Fruit fly (Drosophila melanogaster) whole organism, wandering third instar larva: ENCODE data around the gene CG34453.

Experiments
- Abd-B ChIP-seq: fragments of >200 bp; optimal IDR thresholded peaks from 2 replicates; lab custom pipeline; 2017; ENCODE audit warnings: missing biosample characterization, missing genetic modification characterization
- CG32264 ChIP-seq: fragments of 200-800 bp; sonication (Bioruptor generic); optimal IDR thresholded peaks from 2 replicates; lab custom pipeline; 2016; ENCODE audit warnings: missing biosample characterization, missing genetic modification characterization
- CG9705 ChIP-seq: fragments of 200-800 bp; sonication (Bioruptor generic); optimal IDR thresholded peaks from 2 replicates; lab custom pipeline; 2018; ENCODE audit warnings: missing biosample characterization, mild to moderate bottlenecking, missing genetic modification characterization
- CrebA ChIP-seq: fragments of 200-800 bp; sonication (Bioruptor generic); optimal IDR thresholded peaks from 2 replicates; lab custom pipeline; 2016; ENCODE audit warnings: missing biosample characterization, mild to moderate bottlenecking, missing genetic modification characterization, borderline replicate concordance
- Dfd ChIP-seq: fragments of >200 bp; optimal IDR thresholded peaks from 2 replicates; lab custom pipeline; 2017; ENCODE audit warnings: missing biosample characterization, missing genetic modification characterization
- Dif ChIP-seq: fragments of 200-275, 200-300 bp; sonication (Bioruptor generic); optimal IDR thresholded peaks from 2 replicates; lab custom pipeline; 2018; ENCODE audit warnings: missing biosample characterization, missing genetic modification characterization; ENCODE audit not compliant: partially characterized antibody
- GATAd ChIP-seq: sonication (Bioruptor generic); optimal IDR thresholded peaks from 2 replicates; lab custom pipeline; 2016; ENCODE audit warnings: missing biosample characterization, missing genetic modification characterization
- HLH106 ChIP-seq: fragments of 200-800 bp; optimal IDR thresholded peaks from 3 replicates; lab custom pipeline; 2019; ENCODE audit warnings: missing biosample characterization, mild to moderate bottlenecking, missing genetic modification characterization, moderate library complexity
- Hnf4 ChIP-seq: fragments of 200-800 bp; sonication (Bioruptor generic); optimal IDR thresholded peaks from 2 replicates; lab custom pipeline; 2016; ENCODE audit warnings: missing biosample characterization, mild to moderate bottlenecking, missing genetic modification characterization
- Hr83 ChIP-seq: fragments of 200-300 bp; sonication (Bioruptor generic); optimal IDR thresholded peaks from 2 replicates; lab custom pipeline; 2016; ENCODE audit warnings: missing biosample characterization, mild to moderate bottlenecking, missing genetic modification characterization, moderate library complexity; ENCODE audit not compliant: poor library complexity, severe bottlenecking
- Jra ChIP-seq: sonication (Bioruptor generic); optimal IDR thresholded peaks from 2 replicates; lab custom pipeline; 2016; ENCODE audit warnings: missing biosample characterization, missing genetic modification characterization
- Mio ChIP-seq: sonication (Bioruptor generic); optimal IDR thresholded peaks from 2 replicates; lab custom pipeline; 2016; ENCODE audit warnings: missing biosample characterization, missing genetic modification characterization
- Myc ChIP-seq: fragments of >200 bp; optimal IDR thresholded peaks from 2 replicates; lab custom pipeline; 2017
- N ChIP-seq: fragments of >200 bp; optimal IDR thresholded peaks from 2 replicates; lab custom pipeline; 2018; ENCODE audit warnings: missing biosample characterization, missing external identifiers, missing genetic modification characterization
- Rel ChIP-seq, 2 experiments: fragments of 200-800 bp; sonication (Bioruptor generic) in 1 of 2; optimal IDR thresholded peaks; 2 replicates in 1 of 2; 3 replicates in 1 of 2; lab custom pipeline; 2016 to 2019; ENCODE audit warnings: mild to moderate bottlenecking in 2 of 2, missing biosample characterization in 2 of 2, missing genetic modification characterization in 2 of 2, moderate library complexity in 1 of 2
- Sp1 ChIP-seq: fragments of 200-800 bp; sonication (Bioruptor generic); optimal IDR thresholded peaks from 3 replicates; lab custom pipeline; 2019; ENCODE audit warnings: missing biosample characterization, mild to moderate bottlenecking, missing genetic modification characterization, moderate library complexity
- Vsx2 ChIP-seq: fragments of 200-300, 225-300 bp; sonication (Bioruptor generic); optimal IDR thresholded peaks from 2 replicates; lab custom pipeline; 2018; ENCODE audit warnings: missing biosample characterization, missing genetic modification characterization; ENCODE audit not compliant: partially characterized antibody
- br ChIP-seq: fragments of 200-800 bp; sonication (Bioruptor generic); optimal IDR thresholded peaks from 2 replicates; lab custom pipeline; 2016; ENCODE audit warnings: missing biosample characterization, missing genetic modification characterization
- brk ChIP-seq: fragments of 200-800 bp; sonication (Bioruptor generic); optimal IDR thresholded peaks from 2 replicates; lab custom pipeline; 2016; ENCODE audit warnings: missing biosample characterization, mild to moderate bottlenecking, missing genetic modification characterization
- dmrt93B ChIP-seq: fragments of 200-800 bp; sonication (Bioruptor generic); optimal IDR thresholded peaks from 2 replicates; lab custom pipeline; 2018; ENCODE audit warnings: missing biosample characterization, mild to moderate bottlenecking, missing genetic modification characterization
- ey ChIP-seq: fragments of 200-800 bp; sonication (Bioruptor generic); optimal IDR thresholded peaks from 2 replicates; lab custom pipeline; 2016; ENCODE audit warnings: missing biosample characterization, missing genetic modification characterization
- foxo ChIP-seq, 2 experiments: fragments of 200-800 bp; sonication (Bioruptor generic); optimal IDR thresholded peaks; 2 replicates in 1 of 2; 3 replicates in 1 of 2; lab custom pipeline; 2016 to 2017; ENCODE audit warnings: missing biosample characterization in 2 of 2, missing genetic modification characterization in 2 of 2
- h ChIP-seq: fragments of 200-800 bp; sonication (Bioruptor generic); optimal IDR thresholded peaks from 3 replicates; lab custom pipeline; 2016; ENCODE audit warnings: missing biosample characterization, mild to moderate bottlenecking, missing genetic modification characterization
- jim ChIP-seq: fragments of 175-275, 200-325 bp; sonication (Bioruptor generic); optimal IDR thresholded peaks from 2 replicates; lab custom pipeline; 2016; ENCODE audit warnings: missing biosample characterization, mild to moderate bottlenecking, missing genetic modification characterization
- lola ChIP-seq: fragments of >200 bp; optimal IDR thresholded peaks from 2 replicates; lab custom pipeline; 2017; ENCODE audit warnings: missing biosample characterization, missing genetic modification characterization
- pan ChIP-seq: fragments of >200 bp; optimal IDR thresholded peaks from 2 replicates; lab custom pipeline; 2017
- psq ChIP-seq: fragments of 200-800 bp; sonication (Bioruptor generic); optimal IDR thresholded peaks from 3 replicates; lab custom pipeline; 2017; ENCODE audit warnings: missing biosample characterization, mild to moderate bottlenecking, missing genetic modification characterization, moderate library complexity
- sage ChIP-seq: fragments of 200-800 bp; sonication (Bioruptor generic); optimal IDR thresholded peaks from 2 replicates; lab custom pipeline; 2016; ENCODE audit warnings: missing biosample characterization, mild to moderate bottlenecking, missing genetic modification characterization
- tai ChIP-seq: sonication (Bioruptor generic); optimal IDR thresholded peaks from 2 replicates; lab custom pipeline; 2016; ENCODE audit warnings: missing biosample characterization, missing genetic modification characterization
- woc ChIP-seq: sonication (Bioruptor generic); optimal IDR thresholded peaks from 2 replicates; lab custom pipeline; 2016; ENCODE audit warnings: missing biosample characterization, mild to moderate bottlenecking, missing genetic modification characterization

CG34453 gene

DNA sequence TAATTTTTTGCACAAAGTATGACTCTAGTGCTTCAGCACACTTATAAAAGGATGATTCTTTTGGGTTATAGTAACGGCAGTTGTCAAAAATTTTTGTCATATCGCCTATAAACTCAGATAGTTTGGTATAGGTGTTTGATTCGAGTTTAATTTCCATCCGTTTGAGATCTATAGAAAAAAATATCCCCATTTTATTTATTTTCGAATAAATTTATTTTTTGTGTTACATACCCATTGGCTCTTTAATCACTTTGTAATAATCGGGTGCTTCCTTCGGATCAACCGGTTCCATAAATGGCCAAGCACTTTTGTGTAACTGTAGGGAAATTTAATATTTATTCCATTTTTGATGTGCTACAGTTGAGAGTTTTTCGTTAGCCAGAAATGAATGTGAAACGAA, 1.2 kb upstream of the CG34453 start:
- TF ChIP-seq brk (no peak), Hnf4 (GFP tag; lab: Kevin White, UChicago) (no peak), tai (no peak), dmrt93B (GFP tag; lab: Kevin White, UChicago) (no peak), N (no peak), ey (no peak), Myc (lab: Kevin White, UChicago) (no peak), psq (GFP tag; lab: Kevin White, UChicago) (no peak), Rel (GFP tag; optimal IDR thresholded peaks at IDR 0.05; lab: Kevin White, UChicago) (no peak), Rel (tag; optimal IDR thresholded peaks at IDR 0.05; lab: Kevin White, UChicago) (no peak), GATAd (GFP tag; lab: Kevin White, UChicago) (no peak)

DNA sequence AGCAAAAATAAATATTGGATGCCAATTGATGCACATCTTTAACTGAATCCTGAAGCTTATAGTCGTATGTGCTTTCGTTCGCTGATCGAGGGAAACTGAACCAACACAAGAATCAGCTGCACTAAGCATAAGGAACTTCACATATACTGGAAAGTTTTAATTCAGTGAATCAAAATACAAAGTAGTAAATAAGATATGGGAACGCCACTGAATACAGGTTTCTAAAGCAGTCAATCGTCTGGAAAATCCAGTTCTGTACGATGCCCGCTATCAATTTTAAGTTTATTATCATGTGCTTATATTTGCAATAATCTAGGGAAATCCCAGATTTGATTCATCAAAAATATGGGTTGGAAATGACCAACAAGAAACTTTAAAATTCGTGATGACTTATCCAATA, 884 bp downstream of the CG34453 start, which contains the start of gene CG34454:
CG34454 (minus strand) TSS at position 84 of the 400 bp plus-strand sequence.
- no peak for TF ChIP-seq lola (GFP tag; lab: Kevin White, UChicago)
- no peak for TF ChIP-seq CG32264 (GFP tag; lab: Kevin White, UChicago)
- no peak for TF ChIP-seq pan
- no peak for TF ChIP-seq N
- TF ChIP-seq Vsx2 (GFP tag; lab: Kevin White, UChicago), result no peak
- TF ChIP-seq Dif (GFP tag; lab: Kevin White, UChicago), result no peak
- no peak for TF ChIP-seq brk
- no peak for TF ChIP-seq Dfd (GFP tag; lab: Kevin White, UChicago)
- TF ChIP-seq CrebA, result no peak
- TF ChIP-seq HLH106 (tag; lab: Kevin White, UChicago), result no peak
- no peak for TF ChIP-seq Abd-B (GFP tag; lab: Kevin White, UChicago)
- TF ChIP-seq br (GFP tag; lab: Kevin White, UChicago), result no peak

DNA sequence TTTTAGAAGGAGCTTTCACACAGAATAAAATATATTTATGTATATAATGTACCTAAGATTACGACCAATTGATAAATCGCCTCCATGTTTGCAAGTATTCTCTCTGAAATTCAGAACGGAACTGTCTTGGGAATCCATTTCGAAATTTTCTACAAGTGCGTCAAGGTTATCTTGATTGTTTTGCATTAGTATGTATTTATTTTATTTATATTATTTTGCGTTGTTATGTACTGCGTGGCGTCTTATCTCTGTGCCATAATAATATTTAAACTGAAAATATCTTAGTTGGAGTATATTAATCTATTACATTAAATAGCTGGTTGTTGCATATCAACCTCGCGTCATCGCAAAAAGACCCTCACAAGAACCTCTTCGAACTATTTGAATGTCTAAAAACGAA, 1.6 kb downstream of the CG34453 start, which contains the start of gene CG42846:
CG42846 (minus strand) TSS at position 101 of the 400 bp plus-strand sequence.
- TF ChIP-seq CG32264 (GFP tag; lab: Kevin White, UChicago) (no peak), sage (GFP tag; lab: Kevin White, UChicago) (peak; percentile 0), foxo (GFP tag; optimal IDR thresholded peaks at IDR 0.05; lab: Kevin White, UChicago) (no peak), Jra (GFP tag; lab: Kevin White, UChicago) (no peak), Rel (GFP tag; optimal IDR thresholded peaks at IDR 0.05; lab: Kevin White, UChicago) (no peak), Rel (tag; optimal IDR thresholded peaks at IDR 0.05; lab: Kevin White, UChicago) (peak; percentile 67)

DNA sequence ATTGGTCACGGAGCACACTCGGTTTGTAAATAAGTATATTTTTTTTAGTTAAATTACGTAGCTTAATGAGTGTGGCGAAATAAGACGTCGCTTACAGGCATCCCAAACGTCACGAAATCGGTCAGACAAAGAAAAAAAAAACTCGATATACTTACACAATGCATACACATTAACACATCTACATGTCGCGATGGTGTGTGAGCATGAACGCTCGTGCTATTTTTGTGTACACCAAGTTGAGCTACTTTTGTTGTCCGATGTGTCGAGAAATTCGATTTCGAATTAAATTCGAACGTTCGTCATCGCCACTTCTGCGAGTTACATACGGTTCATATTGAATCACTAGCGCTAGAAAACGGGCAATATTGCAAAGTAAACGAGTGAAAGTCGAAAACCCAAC, 8.0 kb downstream of the CG34453 start:
- TF ChIP-seq Rel (GFP tag; optimal IDR thresholded peaks at IDR 0.05; lab: Kevin White, UChicago) (no peak), Rel (tag; optimal IDR thresholded peaks at IDR 0.05; lab: Kevin White, UChicago) (no peak), Sp1 (GFP tag; lab: Kevin White, UChicago) (no peak), foxo (GFP tag; optimal IDR thresholded peaks at IDR 0.05; lab: Kevin White, UChicago) (no peak), HLH106 (tag; lab: Kevin White, UChicago) (no peak), dmrt93B (GFP tag; lab: Kevin White, UChicago) (no peak), Jra (GFP tag; lab: Kevin White, UChicago) (no peak), brk (peak; percentile 30), jim (GFP tag; lab: Kevin White, UChicago) (no peak), woc (GFP tag; lab: Kevin White, UChicago) (peak; percentile 14), h (GFP tag; lab: Kevin White, UChicago) (no peak), pan (no peak), Hnf4 (GFP tag; lab: Kevin White, UChicago) (no peak), Dfd (GFP tag; lab: Kevin White, UChicago) (no peak), br (GFP tag; lab: Kevin White, UChicago) (no peak), CrebA (no peak), GATAd (GFP tag; lab: Kevin White, UChicago) (no peak), Mio (GFP tag; lab: Kevin White, UChicago) (no peak), CG9705 (GFP tag; lab: Kevin White, UChicago) (no peak), sage (GFP tag; lab: Kevin White, UChicago) (peak; percentile 39), Hr83 (GFP tag; lab: Kevin White, UChicago) (peak; percentile 7), CG32264 (GFP tag; lab: Kevin White, UChicago) (peak; percentile 18)
